Fruit fly (Drosophila melanogaster) whole organism, pupa: ENCODE results near the gene Pop4.

Experiments used
- CG14655 ChIP-seq: fragments of 200-800 bp; sonication (Bioruptor generic); optimal IDR thresholded peaks from 3 replicates; lab custom pipeline; 2017; ENCODE audit warnings: mild to moderate bottlenecking, missing biosample characterization, missing genetic modification reagents, missing genetic modification characterization
- CG32121 ChIP-seq: fragments of 200-800 bp; sonication (Bioruptor generic); IDR thresholded peaks from 2 replicates; pipeline ENCODE4 v1.3.6; 2022; ENCODE audit warnings: missing biosample characterization, missing genetic modification characterization
- CG4496 ChIP-seq: fragments of 200-800 bp; sonication (Bioruptor generic); IDR thresholded peaks from 3 replicates; pipeline ENCODE4 v1.3.6; 2022; ENCODE audit warnings: missing biosample characterization, missing genetic modification characterization

dm6 chr3L:7943046-7943445 is 35.4 kb downstream of the Pop4 start:
- TF ChIP-seq CG32121 (no peak), CG4496 (GFP tag; lab: Robert Waterston, UW) (no peak), CG14655 (GFP tag; lab: Kevin White, UChicago) (no peak)
